Fruit fly (Drosophila melanogaster) Kc167 (cell line): ENCODE results near the gene dgt4.

ENCODE experiments used
- Myc ChIP-seq: fragments of >200 bp; optimal IDR thresholded peaks from 2 replicates; lab custom pipeline; 2017; ENCODE audit warnings: missing external identifiers
- Sin3A ChIP-seq: fragments of >200 bp; optimal IDR thresholded peaks from 2 replicates; lab custom pipeline; 2018; ENCODE audit warnings: missing external identifiers
- h ChIP-seq: fragments of >200 bp; optimal IDR thresholded peaks from 3 replicates; lab custom pipeline; 2018; ENCODE audit warnings: missing external identifiers
- insv ChIP-seq: fragments of >200 bp; optimal IDR thresholded peaks from 3 replicates; lab custom pipeline; 2018; ENCODE audit warnings: missing external identifiers
- psq ChIP-seq: fragments of >200 bp; optimal IDR thresholded peaks from 2 replicates; lab custom pipeline; 2017; ENCODE audit warnings: missing external identifiers
- ttk ChIP-seq: sonication (Bioruptor generic); optimal IDR thresholded peaks from 2 replicates; lab custom pipeline; 2017; ENCODE audit warnings: missing external identifiers

- TF ChIP-seq Sin3A (lab: Kevin White, UChicago) (no peak), Myc (lab: Kevin White, UChicago) (no peak), h (no peak), psq (lab: Kevin White, UChicago) (no peak), ttk (lab: Kevin White, UChicago) (no peak), insv (no peak)
Measured at dm6 chrX:4106240-4106639, 7.3 kb upstream of the dgt4 start.
